Worm (Caenorhabditis elegans) whole organism, L4 larva: ENCODE measurements around the gene bcs-1.

Source experiments
- F49E8.2 ChIP-seq: sonication (generic microtip); optimal IDR thresholded peaks from 2 replicates; lab custom pipeline; 2016; ENCODE audit warnings: missing compliant biosample characterization, mild to moderate bottlenecking, missing genetic modification characterization, borderline replicate concordance
- T20F7.1 ChIP-seq: fragments of 200-800 bp; sonication (Bioruptor generic); optimal IDR thresholded peaks from 2 replicates; lab custom pipeline; 2018; ENCODE audit warnings: mild to moderate bottlenecking, missing genetic modification characterization, missing compliant biosample characterization
- Y48G9A.11 ChIP-seq: fragments of 200-800 bp; sonication (Bioruptor generic); IDR thresholded peaks from 2 replicates; pipeline ENCODE4 v1.3.6; 2022; ENCODE audit warnings: missing genetic modification reagents, missing genetic modification characterization, missing compliant biosample characterization
- Y75B8A.6 ChIP-seq: fragments of 200-800 bp; sonication (Bioruptor generic); IDR thresholded peaks from 2 replicates; pipeline ENCODE4 v1.3.6; 2022; ENCODE audit warnings: missing genetic modification reagents, missing genetic modification characterization, missing compliant biosample characterization
- ZK337.2 ChIP-seq: fragments of 200-800 bp; sonication (Bioruptor generic); IDR thresholded peaks from 2 replicates; pipeline ENCODE4 v1.3.6; 2022; ENCODE audit warnings: missing genetic modification reagents, missing genetic modification characterization, missing compliant biosample characterization
- aha-1 ChIP-seq: fragments of 150-350 bp; peaks from one replicate; lab custom pipeline; 2014; ENCODE audit warnings: missing biosample characterization, missing genetic modification characterization
- ces-1 ChIP-seq: fragments of 150-350 bp; sonication (generic microtip); optimal IDR thresholded peaks from 4 replicates; lab custom pipeline; 2014; ENCODE audit warnings: missing biosample characterization, missing genetic modification reagents, missing genetic modification characterization
- daf-16 ChIP-seq, 3 experiments: sonication (generic microtip); optimal IDR thresholded peaks; 2 replicates each; lab custom pipeline; 2016 to 2017; ENCODE audit warnings: missing genetic modification characterization in 3 of 3, missing genetic modification reagents in 3 of 3, mild to moderate bottlenecking in 2 of 3, missing compliant biosample characterization in 2 of 3, missing biosample characterization in 1 of 3, moderate library complexity in 1 of 3
- dpl-1 ChIP-seq: fragments of 150-350 bp; optimal IDR thresholded peaks from 2 replicates; lab custom pipeline; 2014; ENCODE audit warnings: missing biosample characterization, missing genetic modification reagents, missing genetic modification characterization
- fkh-10 ChIP-seq: fragments of 150-350 bp; optimal IDR thresholded peaks from 2 replicates; lab custom pipeline; 2014; ENCODE audit warnings: missing biosample characterization, missing genetic modification reagents, missing genetic modification characterization
- fos-1 ChIP-seq: fragments of 150-350 bp; optimal IDR thresholded peaks from 2 replicates; lab custom pipeline; 2014; ENCODE audit warnings: missing biosample characterization, missing genetic modification characterization
- hlh-30 ChIP-seq: sonication (generic microtip); optimal IDR thresholded peaks from 2 replicates; lab custom pipeline; 2017; ENCODE audit warnings: antibody characterized with exemption, mild to moderate bottlenecking, missing genetic modification characterization, missing compliant biosample characterization; ENCODE audit not compliant: insufficient read depth
- hmg-1.1 ChIP-seq: fragments of 200-800 bp; sonication (Bioruptor generic); IDR thresholded peaks from 2 replicates; pipeline ENCODE4 v1.3.6; 2022; ENCODE audit warnings: missing genetic modification reagents, missing genetic modification characterization, missing compliant biosample characterization
- lin-1 ChIP-seq: fragments of 200-800 bp; sonication (Bioruptor generic); IDR thresholded peaks from 2 replicates; pipeline ENCODE4 v1.3.6; 2022; ENCODE audit warnings: missing genetic modification reagents, missing genetic modification characterization, missing compliant biosample characterization
- lin-38 ChIP-seq: fragments of 200-800 bp; sonication (Bioruptor generic); IDR thresholded peaks from 2 replicates; pipeline ENCODE4 v1.3.6; 2022; ENCODE audit warnings: missing genetic modification reagents, missing genetic modification characterization, missing compliant biosample characterization
- lsy-2 ChIP-seq, 2 experiments: fragments of 150-350 bp in 1 of 2; sonication (generic microtip) in 1 of 2; optimal IDR thresholded peaks; 2 replicates each; lab custom pipeline; 2014 to 2017; ENCODE audit warnings: missing biosample characterization in 2 of 2, missing genetic modification characterization in 2 of 2
- mep-1 ChIP-seq: fragments of 150-350 bp; sonication (generic microtip); optimal IDR thresholded peaks from 3 replicates; lab custom pipeline; 2014; ENCODE audit warnings: missing biosample characterization, missing genetic modification characterization
- mes-2 ChIP-seq: sonication (generic microtip); optimal IDR thresholded peaks from 2 replicates; lab custom pipeline; 2016; ENCODE audit warnings: missing genotype, mild to moderate bottlenecking, missing genetic modification characterization, missing compliant biosample characterization; ENCODE audit not compliant: poor library complexity, severe bottlenecking
- mxl-2 ChIP-seq: fragments of 200-800 bp; sonication (Bioruptor generic); conservative IDR thresholded peaks from 2 replicates; pipeline ENCODE4 v1.3.6; 2022; ENCODE audit warnings: missing genetic modification reagents, missing genetic modification characterization, missing compliant biosample characterization
- mxl-3 ChIP-seq: fragments of 200-800 bp; sonication (Bioruptor generic); optimal IDR thresholded peaks from 2 replicates; lab custom pipeline; 2018; ENCODE audit warnings: mild to moderate bottlenecking, missing genetic modification characterization, missing compliant biosample characterization
- nhr-42 ChIP-seq: fragments of 200-800 bp; sonication (Bioruptor generic); IDR thresholded peaks from 2 replicates; pipeline ENCODE4 v1.3.6; 2022; ENCODE audit warnings: missing genetic modification characterization, missing compliant biosample characterization
- nhr-77 ChIP-seq: fragments of 150-350 bp; optimal IDR thresholded peaks from 2 replicates; lab custom pipeline; 2014; ENCODE audit warnings: missing biosample characterization, missing genetic modification characterization
- pha-4 ChIP-seq, 2 experiments: fragments of 150-350 bp in 1 of 2; fragments of 200-800 bp in 1 of 2; sonication (Bioruptor generic) in 1 of 2; IDR thresholded peaks in 1 of 2; optimal IDR thresholded peaks in 1 of 2; 2 replicates each; pipeline versions ENCODE4 v1.3.6 to Lab custom; 2014 to 2022; ENCODE audit warnings: missing genetic modification characterization in 2 of 2, missing genetic modification reagents in 2 of 2, missing biosample characterization in 1 of 2, missing compliant biosample characterization in 1 of 2
- pqm-1 ChIP-seq: sonication (generic microtip); optimal IDR thresholded peaks from 2 replicates; lab custom pipeline; 2017; ENCODE audit warnings: missing biosample characterization, missing genetic modification characterization
- saeg-2 ChIP-seq: fragments of 200-800 bp; sonication (Bioruptor generic); IDR thresholded peaks from 2 replicates; pipeline ENCODE4 v1.3.6; 2022; ENCODE audit warnings: missing genetic modification reagents, missing genetic modification characterization, missing compliant biosample characterization
- sdz-12 ChIP-seq: fragments of 200-800 bp; sonication (Bioruptor generic); optimal IDR thresholded peaks from 2 replicates; lab custom pipeline; 2018; ENCODE audit warnings: mild to moderate bottlenecking, missing genetic modification characterization, missing compliant biosample characterization
- spr-3 ChIP-seq: fragments of 200-800 bp; sonication (Bioruptor generic); optimal IDR thresholded peaks from 2 replicates; lab custom pipeline; 2018; ENCODE audit warnings: mild to moderate bottlenecking, missing genetic modification characterization, missing compliant biosample characterization
- tra-1 ChIP-seq: fragments of 200-800 bp; sonication (Bioruptor generic); IDR thresholded peaks from 2 replicates; pipeline ENCODE4 v1.3.6; 2022; ENCODE audit warnings: missing genetic modification reagents, missing genetic modification characterization, missing compliant biosample characterization
- unc-62 ChIP-seq, 3 experiments: fragments of 150-350 bp in 1 of 3; sonication (generic microtip); optimal IDR thresholded peaks in 2 of 3; peaks in 1 of 3; 1 replicate in 1 of 3; 2 replicates in 2 of 3; lab custom pipeline; 2014 to 2017; ENCODE audit warnings: missing biosample characterization in 3 of 3, missing genetic modification characterization in 3 of 3, missing genetic modification reagents in 3 of 3, missing genotype in 1 of 3
- ztf-7 ChIP-seq: fragments of 150-350 bp; optimal IDR thresholded peaks from 2 replicates; lab custom pipeline; 2014; ENCODE audit warnings: missing biosample characterization, missing genetic modification characterization

bcs-1 gene

ce11 chrII:8570977-8571376, at the start of gene bcs-1:
TSS of gene bcs-1 (plus strand) at chrII:8571085.
- TF ChIP-seq F49E8.2 (tag; lab: Kevin White, UChicago) (peak; percentile 39), lin-38 (peak; percentile 49; the same call in 1 of the 2 replicates), tra-1 (GFP tag; lab: Robert Waterston, UW) (0 out of 2 replicates have a peak, but pooled peaks have one; percentile 14), Y48G9A.11 (0 out of 2 replicates have a peak, but pooled peaks have one; percentile 7), mep-1 (tag; lab: Kevin White, UChicago) (no peak), daf-16 (GFP tag; optimal IDR thresholded peaks at IDR 0.05; lab: Kevin White, UChicago) (no peak), daf-16 (tag; optimal IDR thresholded peaks at IDR 0.05; lab: Kevin White, UChicago) (peak; percentile 14), pha-4 (GFP tag; IDR thresholded peaks at IDR 0.05; lab: Robert Waterston, UW) (no peak), pha-4 (tag; optimal IDR thresholded peaks at IDR 0.05; lab: Kevin White, UChicago) (no peak)

ce11 chrII:8525133-8525736, 45.6 kb upstream of the bcs-1 start, which contains the start of the genes prp-9 and mrps-18B:
TSS of gene prp-9 (minus strand) at chrII:8525396.
TSS of gene mrps-18B (plus strand) at chrII:8525681.
- TF ChIP-seq mxl-3 (GFP tag; lab: Kevin White, UChicago), result no peak
- peak in 1 of 2 experiments; percentile 78 for TF ChIP-seq lsy-2 (tag; optimal IDR thresholded peaks at IDR 0.05; lab: Kevin White, UChicago)
- no peak for TF ChIP-seq daf-16 (GFP tag; optimal IDR thresholded peaks at IDR 0.05; lab: Kevin White, UChicago)
- peak; percentile 25 for TF ChIP-seq daf-16 (tag; optimal IDR thresholded peaks at IDR 0.05; lab: Kevin White, UChicago)
- peak; percentile 23 for TF ChIP-seq hlh-30 (tag; lab: Kevin White, UChicago)
- TF ChIP-seq T20F7.1 (GFP tag; lab: Kevin White, UChicago), result peak; percentile 66
- peak; percentile 54 for TF ChIP-seq dpl-1 (GFP tag; lab: Kevin White, UChicago)
- peak; percentile 81 for TF ChIP-seq mes-2 (tag; lab: Kevin White, UChicago)
- TF ChIP-seq unc-62 (GFP tag; optimal IDR thresholded peaks at IDR 0.05 in 1 of 2; lab: Kevin White, UChicago), result peak in 1 of 2 experiments; percentile 90
- no peak for TF ChIP-seq unc-62 (tag; optimal IDR thresholded peaks at IDR 0.05; lab: Kevin White, UChicago)
- TF ChIP-seq fos-1 (tag; lab: Kevin White, UChicago), result no peak

ce11 chrII:8529176-8529698, 41.6 kb upstream of the bcs-1 start:
- TF ChIP-seq Y75B8A.6 (GFP tag; lab: Robert Waterston, UW) (no peak), fkh-10 (GFP tag; lab: Kevin White, UChicago) (no peak), nhr-77 (no peak), nhr-42 (GFP tag; lab: Robert Waterston, UW) (no peak), sdz-12 (GFP tag; lab: Kevin White, UChicago) (no peak), saeg-2 (no peak), lin-1 (no peak), hmg-1.1 (GFP tag; lab: Robert Waterston, UW) (0 out of 2 replicates have a peak, but pooled peaks have one; percentile 31), spr-3 (GFP tag; lab: Kevin White, UChicago) (no peak), mxl-2 (no peak), aha-1 (tag; lab: Kevin White, UChicago) (peak; percentile 39), ZK337.2 (no peak)

ce11 chrII:8531181-8531759, 39.6 kb upstream of the bcs-1 start, which contains the start of gene gldi-7:
TSS of gene gldi-7 (minus strand) at chrII:8531222.
- peak; percentile 63 for TF ChIP-seq pqm-1
- peak; percentile 64 for TF ChIP-seq aha-1 (tag; lab: Kevin White, UChicago)
- TF ChIP-seq ces-1, result no peak
- no peak for TF ChIP-seq ztf-7
- TF ChIP-seq, all 104 proteins: peak for 2
